Fruit fly (Drosophila melanogaster) whole organism, embryonic: ENCODE data around the gene GABPI.
A peak's percentile ranks its signal among the peaks of the same experiment; 100 is the strongest.

Source experiments
- ATbp ChIP-seq: fragments of 200-800 bp; sonication (Bioruptor generic); optimal IDR thresholded peaks from 2 replicates; lab custom pipeline; 2017; ENCODE audit warnings: missing biosample characterization, mild to moderate bottlenecking, missing genetic modification characterization, missing genetic modification reagents
- BtbVII ChIP-seq: fragments of 200-800 bp; sonication (Bioruptor generic); optimal IDR thresholded peaks from 3 replicates; lab custom pipeline; 2017; ENCODE audit warnings: missing biosample characterization, mild to moderate bottlenecking, missing genetic modification characterization
- CG10147 ChIP-seq: fragments of 200-800 bp; sonication (Bioruptor generic); optimal IDR thresholded peaks from 2 replicates; lab custom pipeline; 2019; ENCODE audit warnings: missing biosample characterization, mild to moderate bottlenecking, missing genetic modification characterization, moderate library complexity
- CG10321 ChIP-seq: fragments of 200-800 bp; sonication (Bioruptor generic); IDR thresholded peaks from 2 replicates; pipeline ENCODE4 v1.3.6; 2022; ENCODE audit warnings: missing biosample characterization, missing genetic modification characterization
- CG10366 ChIP-seq: fragments of 200-800 bp; sonication (Bioruptor generic); IDR thresholded peaks from 2 replicates; pipeline ENCODE4 v1.3.6; 2022; ENCODE audit warnings: missing biosample characterization, missing genetic modification characterization
- CG10959 ChIP-seq: fragments of 200-800 bp; sonication (Bioruptor generic); IDR thresholded peaks from 2 replicates; pipeline ENCODE4 v1.3.6; 2022; ENCODE audit warnings: missing biosample characterization, missing genetic modification characterization
- CG10979 ChIP-seq: fragments of 200-800 bp; sonication (Bioruptor generic); optimal IDR thresholded peaks from 2 replicates; lab custom pipeline; 2018; ENCODE audit warnings: missing biosample characterization, mild to moderate bottlenecking, missing genetic modification characterization, moderate library complexity
- CG11247 ChIP-seq: fragments of 200-800 bp; sonication (Bioruptor generic); IDR thresholded peaks from 2 replicates; pipeline ENCODE4 v1.3.6; 2022; ENCODE audit warnings: missing biosample characterization, missing genetic modification characterization
- CG12155 ChIP-seq: fragments of 200-800 bp; sonication (Bioruptor generic); optimal IDR thresholded peaks from 3 replicates; lab custom pipeline; 2016; ENCODE audit warnings: missing biosample characterization, missing genetic modification characterization
- CG12942 ChIP-seq: fragments of 200-800 bp; sonication (Bioruptor generic); optimal IDR thresholded peaks from 3 replicates; lab custom pipeline; 2016; ENCODE audit warnings: missing biosample characterization, missing genetic modification characterization
- CG15269 ChIP-seq: fragments of 200-800 bp; sonication (Bioruptor generic); optimal IDR thresholded peaks from 2 replicates; lab custom pipeline; 2018; ENCODE audit warnings: missing biosample characterization, mild to moderate bottlenecking, missing genetic modification characterization, moderate library complexity
- CG1529 ChIP-seq: fragments of 200-800 bp; sonication (Bioruptor generic); optimal IDR thresholded peaks from 3 replicates; lab custom pipeline; 2018; ENCODE audit warnings: missing biosample characterization, missing genetic modification characterization
- CG15479 ChIP-seq: fragments of 200-800 bp; sonication (Bioruptor generic); optimal IDR thresholded peaks from 3 replicates; lab custom pipeline; 2019; ENCODE audit warnings: missing biosample characterization, mild to moderate bottlenecking, missing genetic modification characterization, moderate library complexity
- CG17186 ChIP-seq: fragments of 200-800 bp; sonication (Bioruptor generic); optimal IDR thresholded peaks from 3 replicates; lab custom pipeline; 2017; ENCODE audit warnings: missing biosample characterization, missing genetic modification reagents, missing genetic modification characterization
- CG17912 ChIP-seq: fragments of 200-800 bp; sonication (Bioruptor generic); optimal IDR thresholded peaks from 2 replicates; lab custom pipeline; 2018; ENCODE audit warnings: missing biosample characterization, mild to moderate bottlenecking, missing genetic modification characterization
- CG2129 ChIP-seq: fragments of 200-800 bp; sonication (Bioruptor generic); IDR thresholded peaks from 2 replicates; pipeline ENCODE4 v1.3.6; 2022; ENCODE audit warnings: missing biosample characterization, missing genetic modification characterization; ENCODE audit not compliant: partially characterized antibody
- CG2712 ChIP-seq: fragments of 200-800 bp; optimal IDR thresholded peaks from 3 replicates; lab custom pipeline; 2019; ENCODE audit warnings: missing biosample characterization, mild to moderate bottlenecking, missing genetic modification characterization, moderate library complexity
- CG31388 ChIP-seq: fragments of 200-800 bp; sonication (Bioruptor generic); optimal IDR thresholded peaks from 2 replicates; lab custom pipeline; 2016; ENCODE audit warnings: missing biosample characterization, missing genetic modification characterization
- CG4328 ChIP-seq: fragments of 200-800 bp; sonication (Bioruptor generic); optimal IDR thresholded peaks from 3 replicates; lab custom pipeline; 2017; ENCODE audit warnings: missing biosample characterization, missing genetic modification reagents, missing genetic modification characterization
- CG4360 ChIP-seq: fragments of 200-800 bp; sonication (Bioruptor generic); IDR thresholded peaks from 2 replicates; pipeline ENCODE4 v1.3.6; 2022; ENCODE audit warnings: missing biosample characterization, missing genetic modification characterization
- CG5245 ChIP-seq: fragments of 200-800 bp; sonication (Bioruptor generic); optimal IDR thresholded peaks from 3 replicates; lab custom pipeline; 2016; ENCODE audit warnings: missing biosample characterization, missing genetic modification characterization
- CG6854 ChIP-seq: fragments of 200-800 bp; sonication (Bioruptor generic); optimal IDR thresholded peaks from 3 replicates; lab custom pipeline; 2017; ENCODE audit warnings: missing biosample characterization, mild to moderate bottlenecking, missing genetic modification characterization
- CG7556 ChIP-seq: fragments of 200-800 bp; sonication (Bioruptor generic); optimal IDR thresholded peaks from 2 replicates; lab custom pipeline; 2017; ENCODE audit warnings: missing biosample characterization, mild to moderate bottlenecking, missing genetic modification characterization
- CG7745 ChIP-seq: fragments of 200-800 bp; sonication (Bioruptor generic); optimal IDR thresholded peaks from 2 replicates; lab custom pipeline; 2018; ENCODE audit warnings: missing biosample characterization, mild to moderate bottlenecking, missing genetic modification characterization, moderate library complexity
- CG9215 ChIP-seq: fragments of 200-800 bp; sonication (Bioruptor generic); IDR thresholded peaks from 2 replicates; pipeline ENCODE4 v1.3.6; 2022; ENCODE audit warnings: missing biosample characterization, missing genetic modification characterization
- CHES-1-like ChIP-seq: fragments of 200-800 bp; sonication (Bioruptor generic); optimal IDR thresholded peaks from 2 replicates; lab custom pipeline; 2016; ENCODE audit warnings: missing biosample characterization, missing genetic modification characterization
- CrebB ChIP-seq: fragments of 200-800 bp; sonication (Bioruptor generic); optimal IDR thresholded peaks from 3 replicates; lab custom pipeline; 2018; ENCODE audit warnings: missing biosample characterization, mild to moderate bottlenecking, missing genetic modification characterization
- Dbx ChIP-seq: fragments of 200-800 bp; sonication (Bioruptor generic); IDR thresholded peaks from 3 replicates; pipeline ENCODE4 v1.3.6; 2022; ENCODE audit warnings: missing biosample characterization, missing genetic modification characterization
- GATAe ChIP-seq: fragments of 200-800 bp; sonication (Bioruptor generic); conservative IDR thresholded peaks from 2 replicates; pipeline ENCODE4 v1.3.6; 2022; ENCODE audit warnings: missing biosample characterization, missing genetic modification characterization
- HLH3B ChIP-seq: fragments of 200-800 bp; sonication (Bioruptor generic); IDR thresholded peaks from 2 replicates; pipeline ENCODE4 v1.3.6; 2022; ENCODE audit warnings: missing biosample characterization, missing genetic modification characterization
- Nf-YC ChIP-seq: fragments of 200-800 bp; optimal IDR thresholded peaks from 3 replicates; lab custom pipeline; 2019; ENCODE audit warnings: missing biosample characterization, mild to moderate bottlenecking, missing genetic modification characterization, moderate library complexity
- Pdp1 ChIP-seq, 2 experiments: fragments of 200-800 bp; sonication (Bioruptor generic); optimal IDR thresholded peaks; 3 replicates each; lab custom pipeline; 2016; ENCODE audit warnings: missing biosample characterization in 2 of 2, missing genetic modification characterization in 2 of 2, mild to moderate bottlenecking in 1 of 2, moderate library complexity in 1 of 2
- Sry-β ChIP-seq: fragments of 200-800 bp; sonication (Bioruptor generic); optimal IDR thresholded peaks from 2 replicates; lab custom pipeline; 2018; ENCODE audit warnings: missing biosample characterization, mild to moderate bottlenecking, missing genetic modification characterization, moderate library complexity
- TFAM ChIP-seq: fragments of 200-800 bp; sonication (Bioruptor generic); optimal IDR thresholded peaks from 2 replicates; lab custom pipeline; 2017; ENCODE audit warnings: missing biosample characterization, missing genetic modification characterization, inconsistent platforms
- bbx ChIP-seq: fragments of 200-800 bp; sonication (Bioruptor generic); IDR thresholded peaks from 2 replicates; pipeline ENCODE4 v1.3.6; 2022; ENCODE audit warnings: missing biosample characterization, missing genetic modification characterization; ENCODE audit not compliant: partially characterized antibody
- crol ChIP-seq: fragments of 200-800 bp; sonication (Bioruptor generic); IDR thresholded peaks from 2 replicates; pipeline ENCODE4 v1.3.6; 2022; ENCODE audit warnings: missing biosample characterization, missing genetic modification characterization
- emc ChIP-seq: fragments of 200-800 bp; sonication (Bioruptor generic); optimal IDR thresholded peaks from 2 replicates; lab custom pipeline; 2016; ENCODE audit warnings: missing biosample characterization, missing genetic modification characterization
- ham ChIP-seq: fragments of 200-800 bp; sonication (Bioruptor generic); IDR thresholded peaks from 2 replicates; pipeline ENCODE4 v1.3.6; 2022; ENCODE audit warnings: missing biosample characterization, missing genetic modification characterization
- jing ChIP-seq: fragments of 200-800 bp; sonication (Bioruptor generic); optimal IDR thresholded peaks from 2 replicates; lab custom pipeline; 2018; ENCODE audit warnings: missing biosample characterization, mild to moderate bottlenecking, missing genetic modification characterization
- kni ChIP-seq: fragments of 200-800 bp; sonication (Bioruptor generic); optimal IDR thresholded peaks from 3 replicates; lab custom pipeline; 2017; ENCODE audit warnings: mild to moderate bottlenecking, missing biosample characterization, missing genetic modification reagents, missing genetic modification characterization
- lab ChIP-seq: fragments of 200-800 bp; sonication (Bioruptor generic); optimal IDR thresholded peaks from 3 replicates; lab custom pipeline; 2017; ENCODE audit warnings: missing biosample characterization, missing genetic modification characterization, mild to moderate bottlenecking, moderate library complexity, missing genetic modification reagents
- lbe ChIP-seq: fragments of 200-800 bp; sonication (Bioruptor generic); optimal IDR thresholded peaks from 2 replicates; lab custom pipeline; 2016; ENCODE audit warnings: missing biosample characterization, mild to moderate bottlenecking, missing genetic modification characterization
- lilli ChIP-seq: fragments of 200-800 bp; sonication (Bioruptor generic); optimal IDR thresholded peaks from 3 replicates; lab custom pipeline; 2016; ENCODE audit warnings: missing biosample characterization, missing genetic modification characterization
- lmd ChIP-seq: fragments of 200-800 bp; sonication (Bioruptor generic); IDR thresholded peaks from 2 replicates; pipeline ENCODE4 v1.3.6; 2022; ENCODE audit warnings: missing biosample characterization, missing genetic modification characterization
- mld ChIP-seq: fragments of 200-800 bp; sonication (Bioruptor generic); IDR thresholded peaks from 3 replicates; pipeline ENCODE4 v1.3.6; 2022; ENCODE audit warnings: missing biosample characterization, missing genetic modification characterization; ENCODE audit not compliant: partially characterized antibody
- nau ChIP-seq: fragments of 200-800 bp; sonication (Bioruptor generic); optimal IDR thresholded peaks from 3 replicates; lab custom pipeline; 2017; ENCODE audit warnings: missing biosample characterization, mild to moderate bottlenecking, missing genetic modification characterization, missing genetic modification reagents
- prd ChIP-seq, 3 experiments: fragments of >200 bp in 2 of 3; fragments of 200-800 bp in 1 of 3; sonication (Bioruptor generic) in 1 of 3; optimal IDR thresholded peaks in 2 of 3; IDR thresholded peaks in 1 of 3; 2 replicates in 2 of 3; 3 replicates in 1 of 3; pipeline versions ENCODE4 v1.3.6 to Lab custom; 2017 to 2022; ENCODE audit warnings: missing biosample characterization in 1 of 3, missing genetic modification characterization in 1 of 3
- sc ChIP-seq, 3 experiments: fragments of >200 bp in 2 of 3; fragments of 200-800 bp in 1 of 3; sonication (Bioruptor generic) in 1 of 3; optimal IDR thresholded peaks; 2 replicates in 2 of 3; 3 replicates in 1 of 3; lab custom pipeline; 2017; ENCODE audit warnings: mild to moderate bottlenecking in 1 of 3, missing biosample characterization in 1 of 3, missing genetic modification characterization in 1 of 3, missing genetic modification reagents in 1 of 3
- sna ChIP-seq: fragments of 200-800 bp; sonication (Bioruptor generic); IDR thresholded peaks from 2 replicates; pipeline ENCODE4 v1.3.6; 2022; ENCODE audit warnings: missing biosample characterization, missing genetic modification characterization; ENCODE audit not compliant: partially characterized antibody
- wdn ChIP-seq: fragments of 200-800 bp; sonication (Bioruptor generic); IDR thresholded peaks from 2 replicates; pipeline ENCODE4 v1.3.6; 2022; ENCODE audit warnings: missing biosample characterization, missing genetic modification characterization

The GABPI gene

dm6 chr2L:2999113-2999512 is 31.2 kb upstream of the GABPI start, which contains the start of gene Ccdc85 (continued):
- TF ChIP-seq wdn (no peak), CG5245 (GFP tag; lab: Kevin White, UChicago) (no peak), TFAM (GFP tag; lab: Kevin White, UChicago) (no peak), emc (GFP tag; lab: Kevin White, UChicago) (no peak), CG2129 (GFP tag; lab: Robert Waterston, UW) (peak; percentile 57), jing (GFP tag; lab: Kevin White, UChicago) (no peak), CG1529 (GFP tag; lab: Kevin White, UChicago) (no peak), kni (no peak), CG10979 (peak; percentile 32), Dbx (peak; percentile 18; the same call in 1 of the 3 replicates), CG11247 (no peak), lab (GFP tag; lab: Kevin White, UChicago) (no peak), sna (GFP tag; lab: Robert Waterston, UW) (peak; percentile 96), Pdp1 (GFP tag; optimal IDR thresholded peaks at IDR 0.05; lab: Kevin White, UChicago) (no peak), lilli (GFP tag; lab: Kevin White, UChicago) (peak; percentile 22), CG15479 (GFP tag; lab: Kevin White, UChicago) (no peak), Sry-β (GFP tag; lab: Kevin White, UChicago) (peak; percentile 3), CG15269 (tag; lab: Kevin White, UChicago) (no peak), CG10959 (no peak), CG17186 (GFP tag; lab: Kevin White, UChicago) (peak; percentile 43), HLH3B (no peak), nau (no peak), CG4328 (GFP tag; lab: Kevin White, UChicago) (no peak), sc (optimal IDR thresholded peaks at IDR 0.05; lab: Kevin White, UChicago) (no peak), sc (GFP tag; optimal IDR thresholded peaks at IDR 0.05; lab: Kevin White, UChicago) (no peak), CG4360 (no peak), ham (GFP tag; lab: Robert Waterston, UW) (no peak), CG12155 (GFP tag; lab: Kevin White, UChicago) (no peak), bbx (peak; percentile 99), CG31388 (GFP tag; lab: Kevin White, UChicago) (no peak), BtbVII (GFP tag; lab: Kevin White, UChicago) (peak; percentile 15), ATbp (GFP tag; lab: Kevin White, UChicago) (no peak), CG12942 (GFP tag; lab: Kevin White, UChicago) (no peak), Nf-YC (tag; lab: Kevin White, UChicago) (no peak), CG2712 (tag; lab: Kevin White, UChicago) (peak; percentile 51), prd (optimal IDR thresholded peaks at IDR 0.05; lab: Kevin White, UChicago) (no peak), prd (GFP tag; IDR thresholded peaks at IDR 0.05; lab: Robert Waterston, UW) (no peak), lbe (GFP tag; lab: Kevin White, UChicago) (peak; percentile 12), CG10321 (no peak), CG9215 (GFP tag; lab: Robert Waterston, UW) (no peak), CG7745 (no peak), CG17912 (GFP tag; lab: Kevin White, UChicago) (no peak), lmd (no peak), CG10147 (GFP tag; lab: Kevin White, UChicago) (no peak), CG7556 (GFP tag; lab: Kevin White, UChicago) (no peak), mld (peak; percentile 98), CrebB (peak; percentile 22), crol (GFP tag; lab: Robert Waterston, UW) (no peak), GATAe (GFP tag; lab: Robert Waterston, UW) (no peak), CG10366 (no peak), CHES-1-like (peak; percentile 17), CG6854 (GFP tag; lab: Kevin White, UChicago) (no peak)
